Worm (Caenorhabditis elegans): ENCODE results near the gene tth-1.

Gene tth-1

ce11 chrX:8440001-8440735 lies 16.6 kb upstream of the tth-1 start:
- no peak for TF ChIP-seq ceh-22 (tag; optimal IDR thresholded peaks at IDR 0.05)
- TF ChIP-seq elt-2 (tag; optimal IDR thresholded peaks at IDR 0.05), result peak; percentile 38

ce11 chrX:8438756-8439155 lies 15.2 kb upstream of the tth-1 start:
- no peak for TF ChIP-seq ref-2 (tag; optimal IDR thresholded peaks at IDR 0.05)
- TF ChIP-seq npax-4 (tag; optimal IDR thresholded peaks at IDR 0.05), result no peak
- TF ChIP-seq Y22D7AL.16 (tag; optimal IDR thresholded peaks at IDR 0.05), result no peak
- no peak for TF ChIP-seq pros-1 (tag; optimal IDR thresholded peaks at IDR 0.05)
- TF ChIP-seq T23F11.4 (GFP tag; optimal IDR thresholded peaks at IDR 0.05), result no peak
- no peak for TF ChIP-seq lim-6 (tag; optimal IDR thresholded peaks at IDR 0.05)
- TF ChIP-seq lin-11 (tag; optimal IDR thresholded peaks at IDR 0.05), result no peak
- TF ChIP-seq ama-1 (optimal IDR thresholded peaks at IDR 0.05), result no peak
- no peak for TF ChIP-seq pqm-1 (tag; optimal IDR thresholded peaks at IDR 0.05)
- TF ChIP-seq fkh-6 (tag; optimal IDR thresholded peaks at IDR 0.05), result no peak
- no peak for TF ChIP-seq ttx-3 (tag; optimal IDR thresholded peaks at IDR 0.05)
- TF ChIP-seq zip-5 (tag; optimal IDR thresholded peaks at IDR 0.05), result no peak
- no peak for TF ChIP-seq K02D7.2 (tag; optimal IDR thresholded peaks at IDR 0.05)

DNA sequence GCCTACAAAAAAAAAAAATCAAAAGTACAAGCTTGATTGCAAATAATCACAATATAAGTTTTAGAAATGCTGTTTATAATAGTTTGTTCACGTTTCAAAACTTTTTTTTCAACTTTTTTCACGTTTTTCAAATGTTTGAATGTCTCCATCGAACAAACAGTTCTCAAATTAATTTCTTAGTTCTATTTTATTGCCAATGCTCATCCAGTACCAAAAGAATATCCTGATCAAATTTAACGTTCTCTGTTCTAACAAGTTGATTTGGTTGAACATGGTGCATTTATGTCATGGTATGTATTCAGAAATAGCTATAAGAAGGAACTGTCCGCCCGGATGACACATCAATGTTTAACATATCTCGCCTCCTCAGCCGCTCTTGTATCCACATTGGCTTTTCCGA lies 8.8 kb upstream of the tth-1 start, which contains the start of gene kin-9:
Gene kin-9 (plus strand): TSS at position 301 of the 400 bp plus-strand sequence.
- no peak for TF ChIP-seq ceh-31 (tag; optimal IDR thresholded peaks at IDR 0.05)
- no peak for TF ChIP-seq ceh-45 (GFP tag; IDR thresholded peaks at IDR 0.05)
- TF ChIP-seq unc-86 (tag; optimal IDR thresholded peaks at IDR 0.05), result no peak
- no peak for TF ChIP-seq sox-4 (tag; optimal IDR thresholded peaks at IDR 0.05)
- TF ChIP-seq tbx-7 (tag; optimal IDR thresholded peaks at IDR 0.05), result no peak
- TF ChIP-seq ceh-18 (tag; optimal IDR thresholded peaks at IDR 0.05), result no peak
- TF ChIP-seq ceh-2 (tag; optimal IDR thresholded peaks at IDR 0.05), result no peak
- TF ChIP-seq C38D4.7 (GFP tag; optimal IDR thresholded peaks at IDR 0.05), result no peak
- no peak for TF ChIP-seq mec-3 (tag; optimal IDR thresholded peaks at IDR 0.05; ENCODE audit: borderline replicate concordance)
- TF ChIP-seq fax-1 (tag; optimal IDR thresholded peaks at IDR 0.05), result no peak

DNA sequence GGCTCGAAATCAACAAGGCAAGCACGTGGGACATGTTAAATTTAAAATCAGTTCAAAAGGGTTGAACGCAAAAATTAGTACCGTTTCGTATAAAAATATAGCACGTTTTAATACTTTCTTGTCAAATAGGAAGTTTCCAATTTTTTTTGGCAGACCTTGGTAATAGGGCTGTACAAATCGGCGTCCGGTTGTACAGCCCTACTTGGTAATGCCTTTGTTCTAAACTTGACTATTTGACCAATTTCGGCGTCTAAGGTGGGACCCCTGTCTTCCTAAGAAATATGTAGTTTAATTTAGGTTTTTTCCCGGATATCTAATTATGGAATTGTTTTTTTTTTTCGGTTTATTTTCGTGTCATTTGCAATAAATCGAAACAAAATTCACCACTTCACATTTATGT lies 6.0 kb upstream of the tth-1 start:
- no peak for TF ChIP-seq nhr-11 (tag; optimal IDR thresholded peaks at IDR 0.05)
- no peak for TF ChIP-seq fkh-10 (GFP tag; optimal IDR thresholded peaks at IDR 0.05)
- no peak for TF ChIP-seq nhr-232 (tag; optimal IDR thresholded peaks at IDR 0.05)
- no peak for TF ChIP-seq unc-86 (tag; optimal IDR thresholded peaks at IDR 0.05)
- TF ChIP-seq sox-4 (tag; optimal IDR thresholded peaks at IDR 0.05), result no peak
- TF ChIP-seq ceh-2 (tag; optimal IDR thresholded peaks at IDR 0.05), result no peak
- no peak for TF ChIP-seq hlh-30 (tag; optimal IDR thresholded peaks at IDR 0.05; ENCODE audit: insufficient read depth)
- no peak for TF ChIP-seq pqm-1 (tag; optimal IDR thresholded peaks at IDR 0.05)
- TF ChIP-seq pag-3 (tag; optimal IDR thresholded peaks at IDR 0.05; ENCODE audit: borderline replicate concordance), result no peak
- TF ChIP-seq ets-4 (tag; optimal IDR thresholded peaks at IDR 0.05), result no peak

DNA sequence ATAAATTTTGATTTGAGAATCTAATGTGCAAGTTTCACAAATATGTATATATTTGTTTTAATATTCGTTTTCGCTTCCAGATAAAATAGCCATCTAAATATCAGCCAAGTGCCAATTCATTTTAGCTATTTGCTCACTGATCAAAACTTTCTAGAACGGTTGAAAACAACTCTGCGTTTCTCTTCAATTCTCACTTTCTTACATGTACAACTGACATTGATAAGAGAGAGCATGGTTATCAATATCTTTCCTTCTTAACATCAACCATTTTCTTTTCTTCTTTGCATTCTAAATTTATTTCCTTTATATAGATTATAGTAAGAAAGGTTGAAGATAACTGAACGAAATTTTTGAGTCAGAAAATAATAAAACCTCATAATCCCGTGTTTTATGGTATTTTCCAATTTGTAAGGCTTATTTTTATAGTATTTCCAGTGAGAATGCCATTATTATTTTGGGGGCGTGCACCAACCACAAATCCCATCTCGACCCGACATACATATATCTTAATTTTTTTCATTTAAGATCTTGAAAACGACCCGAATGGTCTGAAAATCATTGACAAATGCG lies 4.9 kb upstream of the tth-1 start, which contains the start of gene F08F1.3:
Gene F08F1.3 (plus strand): TSS at position 520 of the 570 bp plus-strand sequence.
- TF ChIP-seq lim-6 (tag; optimal IDR thresholded peaks at IDR 0.05), result no peak
- no peak for TF ChIP-seq ahr-1 (tag; optimal IDR thresholded peaks at IDR 0.05)
- TF ChIP-seq elt-2 (tag; optimal IDR thresholded peaks at IDR 0.05), result peak; percentile 55

Data from whole organism, late embryonic.